Worm (Caenorhabditis elegans): ENCODE data around the gene npp-8.

npp-8 gene

DNA sequence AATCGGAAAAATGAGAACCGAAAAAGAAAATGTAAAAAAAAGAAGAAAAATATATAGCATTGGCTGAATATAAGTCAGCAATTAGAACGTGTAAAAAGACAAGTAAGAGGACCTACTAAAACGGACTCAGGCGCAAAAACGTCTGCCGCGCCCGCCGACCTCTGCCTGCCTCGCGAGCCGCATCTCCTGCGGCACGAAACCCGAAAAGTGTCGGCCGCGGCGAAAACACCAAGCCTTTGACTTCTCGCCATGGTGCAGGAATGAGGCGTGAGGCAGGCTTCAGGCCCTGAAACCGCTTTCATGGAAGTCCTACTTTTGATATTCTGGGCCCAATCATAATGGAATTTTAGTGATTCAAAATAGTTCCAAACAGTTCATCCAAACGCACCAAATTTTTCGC is 29.9 kb downstream of the npp-8 start:
- TF ChIP-seq Y55F3AM.14 (GFP tag; optimal IDR thresholded peaks at IDR 0.05) (no peak), ztf-4 (tag; optimal IDR thresholded peaks at IDR 0.05) (no peak), mab-5 (tag; optimal IDR thresholded peaks at IDR 0.05) (no peak), nhr-6 (tag; optimal IDR thresholded peaks at IDR 0.05) (no peak), fos-1 (tag; optimal IDR thresholded peaks at IDR 0.05) (no peak)

DNA sequence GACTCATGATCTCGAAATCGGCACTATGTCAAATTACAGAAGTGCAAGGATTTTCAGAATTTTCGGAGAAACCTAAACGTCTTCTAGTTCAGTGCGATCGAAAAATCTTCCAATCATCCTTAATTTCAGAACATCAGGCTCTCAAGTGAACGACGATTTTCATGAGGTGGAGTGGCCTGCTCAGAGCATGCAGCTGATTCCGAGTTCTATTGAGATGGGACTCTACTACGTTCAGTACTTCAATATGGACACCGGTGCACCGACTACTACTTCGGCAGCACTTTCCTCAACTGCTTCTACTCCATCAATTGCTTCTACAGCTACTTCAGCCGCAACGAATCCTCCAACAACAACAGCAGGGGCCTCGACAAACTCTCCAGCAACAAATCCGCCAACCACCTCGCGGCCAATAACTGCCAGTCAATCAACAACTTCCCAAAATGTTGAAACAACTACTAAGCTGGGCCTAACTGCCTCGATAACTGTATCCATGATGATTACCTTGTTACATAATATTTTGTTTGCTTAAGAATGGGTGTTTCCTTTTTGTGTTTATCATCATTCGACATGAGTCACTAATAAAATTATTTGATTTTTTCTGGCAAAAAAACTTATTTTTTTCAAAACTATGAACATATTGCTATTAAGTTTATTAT is 32.0 kb downstream of the npp-8 start, which contains the start of gene Y41D4B.15:
Gene Y41D4B.15, plus strand, starts transcription at position 606 of the 656 bp plus-strand sequence.
- TF ChIP-seq nhr-23 (tag; optimal IDR thresholded peaks at IDR 0.05) (no peak), nhr-25 (tag; optimal IDR thresholded peaks at IDR 0.05) (no peak)

DNA sequence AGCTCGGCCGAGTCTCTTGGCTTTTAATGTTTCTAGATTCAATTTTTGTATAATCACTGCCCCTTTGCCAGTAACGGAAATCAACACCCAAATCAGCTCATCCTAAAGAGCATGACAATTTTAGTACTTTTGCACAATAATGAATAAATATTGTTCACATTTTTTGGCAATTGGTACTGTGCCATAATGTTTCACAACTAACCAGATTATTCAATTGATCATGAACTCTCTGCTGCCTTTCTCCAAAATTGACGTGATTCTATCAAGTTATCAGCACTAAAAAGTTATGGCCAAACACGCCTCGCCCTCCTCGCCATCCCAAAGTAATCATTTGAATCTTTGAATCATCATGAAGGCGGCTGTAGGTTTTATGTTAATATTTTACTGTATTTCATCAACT is 33.7 kb downstream of the npp-8 start, which contains the start of gene hpo-6:
Gene hpo-6, plus strand, starts transcription at position 301 of the 400 bp plus-strand sequence.
- TF ChIP-seq fos-1 (tag; optimal IDR thresholded peaks at IDR 0.05) (peak; percentile 20), ztf-4 (tag; optimal IDR thresholded peaks at IDR 0.05) (no peak)

DNA sequence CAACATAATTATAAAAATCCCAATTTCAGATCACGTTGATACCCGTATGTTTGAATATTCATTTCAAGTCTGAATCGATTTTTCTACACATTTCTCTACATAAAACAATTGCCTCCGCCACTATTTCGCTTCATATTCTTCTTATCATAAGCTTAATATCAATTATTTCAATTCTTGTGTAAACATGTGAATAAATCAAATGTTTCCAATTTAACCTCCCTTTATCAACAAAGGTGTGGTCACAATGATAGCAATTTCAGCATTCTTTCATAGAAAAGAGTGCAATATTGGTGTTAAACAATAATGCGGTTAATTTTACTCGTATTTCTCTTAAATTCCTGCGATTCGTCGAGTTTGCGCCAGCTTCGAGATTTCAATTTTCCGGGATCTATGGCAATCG is 35.7 kb downstream of the npp-8 start, which contains the start of gene Y41D4B.17:
Gene Y41D4B.17, plus strand, starts transcription at position 174 of the 400 bp plus-strand sequence.
- TF ChIP-seq elt-3 (tag; optimal IDR thresholded peaks at IDR 0.05) = no peak
- TF ChIP-seq gmeb-1 (tag; optimal IDR thresholded peaks at IDR 0.05) = no peak
- TF ChIP-seq sem-4 (tag; optimal IDR thresholded peaks at IDR 0.05) = no peak
- peak; percentile 6 for TF ChIP-seq sma-9 (GFP tag; optimal IDR thresholded peaks at IDR 0.05)
- no peak for TF ChIP-seq sma-9 (tag; optimal IDR thresholded peaks at IDR 0.05)
- no peak for TF ChIP-seq peb-1 (tag; optimal IDR thresholded peaks at IDR 0.05)
- TF ChIP-seq fos-1 (tag; optimal IDR thresholded peaks at IDR 0.05) = peak; percentile 82
- no peak for TF ChIP-seq unc-39 (tag; optimal IDR thresholded peaks at IDR 0.05)
- no peak for TF ChIP-seq C34F6.9 (tag; optimal IDR thresholded peaks at IDR 0.05)
- TF ChIP-seq snpc-4 (tag; optimal IDR thresholded peaks at IDR 0.05) = no peak

DNA sequence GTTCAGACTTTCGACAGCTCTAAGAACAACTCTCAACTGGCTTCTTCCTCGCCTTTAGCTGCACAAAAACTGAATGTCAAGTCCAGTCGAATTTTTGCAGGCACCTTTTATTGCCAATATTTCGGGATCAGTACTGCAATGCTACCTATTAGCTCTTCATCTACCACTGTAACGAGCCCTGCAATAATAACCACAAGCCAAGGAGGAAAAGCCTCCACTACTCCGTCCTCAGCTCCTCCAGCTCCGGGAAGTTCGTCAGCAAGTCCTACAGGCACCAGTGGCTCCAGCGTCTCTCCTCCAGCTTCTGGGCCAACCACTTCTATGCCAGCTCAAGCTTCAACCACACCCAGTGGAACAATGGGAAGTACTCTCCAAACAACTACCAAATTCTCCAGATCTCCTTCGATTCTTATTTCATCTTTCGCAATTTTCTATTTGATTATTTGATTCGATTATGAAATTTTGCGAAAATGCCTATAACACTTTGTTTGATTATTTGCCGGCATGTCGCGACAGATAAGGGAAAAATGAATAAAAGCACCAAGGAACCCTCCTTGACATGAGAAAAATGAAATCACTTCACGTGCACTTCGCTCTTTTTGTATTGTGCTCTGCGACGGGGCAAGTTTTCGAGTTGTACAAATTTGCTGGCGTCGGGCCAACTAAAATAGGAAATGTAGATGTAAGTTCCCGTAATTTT is 40.5 kb downstream of the npp-8 start, which contains the start of gene C34H4.1:
Gene C34H4.1, plus strand, starts transcription at position 559 of the 700 bp plus-strand sequence.
- peak; percentile 57 for TF ChIP-seq fos-1 (tag; optimal IDR thresholded peaks at IDR 0.05)
- TF ChIP-seq mab-5 (tag; optimal IDR thresholded peaks at IDR 0.05) = no peak

DNA sequence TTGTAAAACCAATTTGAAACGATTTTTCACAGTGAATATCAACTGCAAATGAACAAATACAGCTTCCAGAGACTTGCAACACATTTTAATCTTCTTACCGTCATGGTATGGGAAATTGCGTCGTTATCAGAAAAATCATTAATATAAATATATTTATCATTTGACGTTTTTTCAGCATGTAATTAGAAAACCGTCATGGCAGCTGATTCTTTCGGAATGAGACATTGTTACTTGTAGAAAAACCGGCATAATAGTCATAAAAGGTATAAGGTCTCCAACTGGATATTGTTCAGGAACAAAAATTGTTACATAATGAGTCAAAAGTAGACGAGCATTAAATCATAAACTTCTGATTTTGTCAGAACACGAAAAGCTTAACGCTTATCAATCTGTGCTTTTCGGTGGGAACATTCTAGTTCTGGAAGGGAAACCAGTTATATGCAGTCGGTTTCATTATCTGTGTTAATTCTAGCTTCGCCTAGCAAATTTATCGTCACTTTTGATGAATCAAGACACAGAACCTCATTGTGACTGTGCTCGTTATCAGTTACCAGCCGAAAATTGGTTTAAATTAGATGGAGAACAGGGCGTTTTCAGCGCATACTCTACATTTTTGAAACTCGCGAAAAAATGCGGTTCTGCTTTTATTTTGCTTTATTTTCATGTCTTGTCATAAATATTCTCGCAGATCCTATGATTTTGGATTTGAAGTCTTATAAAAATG is 42.3 kb downstream of the npp-8 start, which contains the start of gene C34H4.2:
Gene C34H4.2, plus strand, starts transcription at position 558 of the 724 bp plus-strand sequence.
- no peak for TF ChIP-seq elt-1 (tag; optimal IDR thresholded peaks at IDR 0.05)
- no peak for TF ChIP-seq sma-9 (GFP tag; optimal IDR thresholded peaks at IDR 0.05)
- TF ChIP-seq sma-9 (tag; optimal IDR thresholded peaks at IDR 0.05) = no peak
- no peak for TF ChIP-seq lin-13 (GFP tag; optimal IDR thresholded peaks at IDR 0.05)
- no peak for TF ChIP-seq nhr-10 (tag; optimal IDR thresholded peaks at IDR 0.05)
- TF ChIP-seq fos-1 (tag; optimal IDR thresholded peaks at IDR 0.05) = peak; percentile 66

DNA sequence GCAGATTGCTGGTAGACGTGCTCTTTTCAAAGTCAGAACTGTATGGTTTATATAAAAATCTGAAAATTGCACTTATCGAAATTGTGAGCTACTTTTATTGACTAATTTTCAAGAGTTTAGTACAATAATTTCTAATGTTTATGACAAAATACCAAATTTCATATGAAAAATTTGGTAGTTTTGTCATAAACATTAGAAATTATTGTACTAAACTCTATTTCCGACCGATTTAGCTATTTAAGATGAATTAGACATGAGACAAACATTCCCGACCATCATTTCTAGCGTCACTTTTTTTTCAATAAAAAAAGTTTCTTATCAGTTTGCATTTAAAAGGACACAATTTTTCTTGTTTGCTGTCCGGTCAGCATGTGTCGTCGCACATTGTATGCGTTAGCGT is 45.0 kb downstream of the npp-8 start, which contains the start of gene tag-244:
Gene tag-244, plus strand, starts transcription at position 301 of the 400 bp plus-strand sequence.
- TF ChIP-seq nhr-237 (tag; optimal IDR thresholded peaks at IDR 0.05) (no peak), fos-1 (tag; optimal IDR thresholded peaks at IDR 0.05) (peak; percentile 30)

DNA sequence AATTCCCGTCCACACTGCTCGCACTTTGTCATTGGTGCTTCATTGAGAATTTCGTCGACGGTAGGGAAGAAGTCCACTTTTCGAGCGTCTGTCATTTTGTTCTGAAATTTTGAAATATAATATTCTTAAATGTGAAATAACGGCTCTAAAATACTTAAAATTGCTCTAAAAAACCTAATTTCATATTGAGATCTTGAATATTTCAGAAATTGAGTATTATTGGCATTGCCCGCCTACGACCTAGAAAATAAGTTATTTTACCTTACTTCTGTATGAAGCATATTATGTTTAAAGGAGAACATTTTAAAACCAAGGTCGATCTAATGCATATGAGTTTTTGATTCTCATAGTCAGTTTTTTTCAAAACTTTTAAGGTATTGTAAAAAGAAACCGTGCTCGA is 45.5 kb downstream of the npp-8 start, which contains the start of gene C34H4.5:
Gene C34H4.5, minus strand, starts transcription at position 101 of the 400 bp plus-strand sequence.
- TF ChIP-seq ZK546.5 (tag; optimal IDR thresholded peaks at IDR 0.05) (no peak), F13H6.1 (tag; optimal IDR thresholded peaks at IDR 0.05) (no peak), alr-1 (tag; optimal IDR thresholded peaks at IDR 0.05) (no peak), unc-62 (GFP tag; optimal IDR thresholded peaks at IDR 0.05) (no peak), lsy-2 (tag; optimal IDR thresholded peaks at IDR 0.05) (no peak), sma-3 (GFP tag; optimal IDR thresholded peaks at IDR 0.05) (no peak), skn-1 (tag; optimal IDR thresholded peaks at IDR 0.05) (no peak)

Data from whole organism, L2 larva.